Fruit fly (Drosophila melanogaster): ENCODE results near the gene Mesh1.
A peak's percentile ranks its signal among the peaks of the same experiment; 100 is the strongest.

Mesh1 gene

dm6 chr3R:29219948-29220347, 17.6 kb upstream of the Mesh1 start, which contains the start of gene eEF1gamma (continued):
- peak; percentile 97 for TF ChIP-seq CG4328 (GFP tag; optimal IDR thresholded peaks at IDR 0.05)
- TF ChIP-seq CG10431 (GFP tag; optimal IDR thresholded peaks at IDR 0.05) = peak; percentile 95
- peak; percentile 89 for TF ChIP-seq peb (GFP tag; IDR thresholded peaks at IDR 0.05)
- peak; percentile 91 for TF ChIP-seq slou (GFP tag; optimal IDR thresholded peaks at IDR 0.05)
- no peak for TF ChIP-seq Trl (optimal IDR thresholded peaks at IDR 0.05)
- peak; percentile 95 for TF ChIP-seq Trl (GFP tag; optimal IDR thresholded peaks at IDR 0.05)
- TF ChIP-seq Eip74EF (GFP tag; optimal IDR thresholded peaks at IDR 0.05) = peak in 1 of 2 experiments; percentile 82
- peak; percentile 92 for TF ChIP-seq Ada2b (GFP tag; IDR thresholded peaks at IDR 0.05)
- TF ChIP-seq gcm2 (GFP tag; optimal IDR thresholded peaks at IDR 0.05) = peak; percentile 94
- TF ChIP-seq br (optimal IDR thresholded peaks at IDR 0.05) = no peak
- peak; percentile 94 for TF ChIP-seq CG4424 (GFP tag; optimal IDR thresholded peaks at IDR 0.05)
- TF ChIP-seq CG10209 (GFP tag; optimal IDR thresholded peaks at IDR 0.05) = peak; percentile 96
- peak; percentile 92 for TF ChIP-seq unc-4 (GFP tag; IDR thresholded peaks at IDR 0.05; ENCODE audit: partially characterized antibody)
- TF ChIP-seq bbx (GFP tag; IDR thresholded peaks at IDR 0.05; ENCODE audit: partially characterized antibody) = peak; percentile 96
- TF ChIP-seq CG3407 (GFP tag; optimal IDR thresholded peaks at IDR 0.05) = peak; percentile 94
- TF ChIP-seq C15 (GFP tag; IDR thresholded peaks at IDR 0.05) = peak; percentile 93
- TF ChIP-seq CG17385 (GFP tag; optimal IDR thresholded peaks at IDR 0.05) = peak; percentile 96
- peak; percentile 92 for TF ChIP-seq CG30403 (GFP tag; optimal IDR thresholded peaks at IDR 0.05)
- TF ChIP-seq CG16779 (GFP tag; IDR thresholded peaks at IDR 0.05) = peak; percentile 93
- TF ChIP-seq HmgD (GFP tag; optimal IDR thresholded peaks at IDR 0.05) = peak; percentile 90
- peak; percentile 95 for TF ChIP-seq HLH4C (GFP tag; IDR thresholded peaks at IDR 0.05; ENCODE audit: partially characterized antibody)
- peak; percentile 93 for TF ChIP-seq sug (tag; optimal IDR thresholded peaks at IDR 0.05)
- peak; percentile 60 for TF ChIP-seq Sin3A (optimal IDR thresholded peaks at IDR 0.05)
- TF ChIP-seq pan (optimal IDR thresholded peaks at IDR 0.05) = no peak
- TF ChIP-seq pan (GFP tag; optimal IDR thresholded peaks at IDR 0.05 in 1 of 2, IDR thresholded peaks at IDR 0.05 in 1 of 2) = peak in 1 of 2 experiments; percentile 94
- TF ChIP-seq dysf (GFP tag; IDR thresholded peaks at IDR 0.05) = peak; percentile 93
- TF ChIP-seq Vsx1 (GFP tag; optimal IDR thresholded peaks at IDR 0.05) = peak; percentile 97
- TF ChIP-seq Mad (GFP tag; optimal IDR thresholded peaks at IDR 0.05) = peak; percentile 96
- peak; percentile 90 for TF ChIP-seq CG10462 (GFP tag; optimal IDR thresholded peaks at IDR 0.05)
- peak; percentile 84 for TF ChIP-seq pfk (GFP tag; optimal IDR thresholded peaks at IDR 0.05)
- peak; percentile 89 for TF ChIP-seq toy (GFP tag; IDR thresholded peaks at IDR 0.05)
- peak; percentile 99 for TF ChIP-seq CG7271 (tag; optimal IDR thresholded peaks at IDR 0.05)
- no peak for TF ChIP-seq h (optimal IDR thresholded peaks at IDR 0.05)
- TF ChIP-seq CG11247 (GFP tag; IDR thresholded peaks at IDR 0.05) = peak; percentile 96
- peak; percentile 96 for TF ChIP-seq schlank (tag; optimal IDR thresholded peaks at IDR 0.05)
- TF ChIP-seq CG16815 (GFP tag; optimal IDR thresholded peaks at IDR 0.05) = peak; percentile 84
- no peak for TF ChIP-seq Dip2 (GFP tag; IDR thresholded peaks at IDR 0.05)
- no peak for TF ChIP-seq Hr39 (optimal IDR thresholded peaks at IDR 0.05)
- TF ChIP-seq Oaz (GFP tag; IDR thresholded peaks at IDR 0.05) = peak; percentile 91
- TF ChIP-seq CrebB (tag; optimal IDR thresholded peaks at IDR 0.05) = peak; percentile 96
- TF ChIP-seq Xrp1 (GFP tag; IDR thresholded peaks at IDR 0.05) = peak; percentile 67
- peak; percentile 74 for TF ChIP-seq CG4404 (GFP tag; IDR thresholded peaks at IDR 0.05)
- TF ChIP-seq aop (GFP tag; IDR thresholded peaks at IDR 0.05) = no peak
- TF ChIP-seq Drgx (GFP tag; IDR thresholded peaks at IDR 0.05) = peak; percentile 70
- peak; percentile 93 for TF ChIP-seq pho (GFP tag; optimal IDR thresholded peaks at IDR 0.05)
- peak; percentile 80 for TF ChIP-seq CG3995 (GFP tag; optimal IDR thresholded peaks at IDR 0.05)
- no peak for TF ChIP-seq cg (GFP tag; optimal IDR thresholded peaks at IDR 0.05)
- peak; percentile 94 for TF ChIP-seq Hsf (GFP tag; optimal IDR thresholded peaks at IDR 0.05)
- TF ChIP-seq prd (optimal IDR thresholded peaks at IDR 0.05) = no peak
- TF ChIP-seq prd (GFP tag; IDR thresholded peaks at IDR 0.05) = peak; percentile 83
- peak; percentile 95 for TF ChIP-seq repo (GFP tag; optimal IDR thresholded peaks at IDR 0.05)
- peak; percentile 94 for TF ChIP-seq CG14014 (GFP tag; IDR thresholded peaks at IDR 0.05)
- peak; percentile 98 for TF ChIP-seq CG10543 (GFP tag; optimal IDR thresholded peaks at IDR 0.05)
- TF ChIP-seq CG12155 (GFP tag; optimal IDR thresholded peaks at IDR 0.05) = peak; percentile 86
